Worm (Caenorhabditis elegans): ENCODE measurements around the gene acp-7.

DNA sequence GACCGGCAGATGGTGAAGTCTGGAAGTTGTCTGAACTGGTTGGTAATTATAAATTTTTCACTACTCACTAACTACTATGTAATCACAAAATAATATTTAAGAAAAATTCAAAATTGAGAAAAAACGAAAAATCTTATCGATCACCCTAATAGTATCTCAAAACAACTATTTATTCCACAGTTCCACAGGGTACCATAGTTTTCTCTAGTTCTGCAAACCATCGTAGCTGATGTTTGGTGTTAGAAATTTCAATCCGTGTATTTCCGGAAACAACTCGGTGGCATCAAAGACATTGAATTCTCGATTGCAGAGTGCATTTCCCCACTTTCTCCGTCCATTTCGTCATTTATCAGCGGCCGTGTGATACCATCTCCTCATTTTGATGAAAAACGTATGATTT, 10.1 kb upstream of the acp-7 start, which contains the start of gene Y73B6BL.31:
- TF ChIP-seq dpl-1 (GFP tag; optimal IDR thresholded peaks at IDR 0.05) (no peak), lin-39 (tag; optimal IDR thresholded peaks at IDR 0.05) (no peak), snpc-4 (tag; optimal IDR thresholded peaks at IDR 0.05) (no peak), lsy-2 (tag; optimal IDR thresholded peaks at IDR 0.05) (no peak), unc-130 (GFP tag; optimal IDR thresholded peaks at IDR 0.05) (no peak), ama-1 (optimal IDR thresholded peaks at IDR 0.05) (no peak), pqm-1 (tag; optimal IDR thresholded peaks at IDR 0.05) (no peak), gei-8 (GFP tag; optimal IDR thresholded peaks at IDR 0.05) (no peak), mxl-3 (GFP tag; optimal IDR thresholded peaks at IDR 0.05) (no peak)
